Worm (Caenorhabditis elegans): ENCODE data around the gene gpa-1.

gpa-1 gene

ce11 chrV:11156589-11156988, 20.9 kb downstream of the gpa-1 start:
- TF ChIP-seq C16A3.4 (tag; optimal IDR thresholded peaks at IDR 0.05) (no peak), nhr-90 (tag; optimal IDR thresholded peaks at IDR 0.05; ENCODE audit: poor library complexity) (no peak), xbp-1 (tag; optimal IDR thresholded peaks at IDR 0.05) (no peak), hpl-2 (GFP tag; optimal IDR thresholded peaks at IDR 0.05) (no peak), ama-1 (optimal IDR thresholded peaks at IDR 0.05) (no peak), ceh-8 (GFP tag; optimal IDR thresholded peaks at IDR 0.05) (peak; percentile 93)

- TF ChIP-seq efl-3 (GFP tag; optimal IDR thresholded peaks at IDR 0.05), result no peak
- TF ChIP-seq aha-1 (tag; optimal IDR thresholded peaks at IDR 0.05), result no peak
- TF ChIP-seq sup-37 (GFP tag; optimal IDR thresholded peaks at IDR 0.05), result no peak
- TF ChIP-seq unc-30 (tag; optimal IDR thresholded peaks at IDR 0.05), result no peak
- TF ChIP-seq dpl-1 (GFP tag; optimal IDR thresholded peaks at IDR 0.05), result no peak
- no peak for TF ChIP-seq alr-1 (tag; optimal IDR thresholded peaks at IDR 0.05; ENCODE audit: borderline replicate concordance)
- TF ChIP-seq mef-2 (tag; optimal IDR thresholded peaks at IDR 0.05), result no peak
Observed at ce11 chrV:11155553-11155952, 21.9 kb downstream of the gpa-1 start, which contains the start of gene srg-38. TSS of gene srg-38 (minus strand) at chrV:11155653.

ce11 chrV:11152333-11152732, 25.1 kb downstream of the gpa-1 start, which contains the start of gene srg-39:
TSS of gene srg-39 (minus strand) at chrV:11152433.
- TF ChIP-seq isw-1 (GFP tag; IDR thresholded peaks at IDR 0.05), result no peak
- no peak for TF ChIP-seq xbp-1 (tag; optimal IDR thresholded peaks at IDR 0.05)
- TF ChIP-seq F16B12.6 (tag; optimal IDR thresholded peaks at IDR 0.05), result no peak
- no peak for TF ChIP-seq fkh-10 (GFP tag; optimal IDR thresholded peaks at IDR 0.05)
- no peak for TF ChIP-seq nhr-47 (tag; optimal IDR thresholded peaks at IDR 0.05)
- no peak for TF ChIP-seq efl-1 (optimal IDR thresholded peaks at IDR 0.05)
- no peak for TF ChIP-seq efl-1 (GFP tag; optimal IDR thresholded peaks at IDR 0.05 in 1 of 2)
- no peak for TF ChIP-seq ztf-4 (tag; optimal IDR thresholded peaks at IDR 0.05)
- no peak for TF ChIP-seq nhr-19 (GFP tag; conservative IDR thresholded peaks at IDR 0.05)
- TF ChIP-seq lir-3 (tag; optimal IDR thresholded peaks at IDR 0.05; ENCODE audit: poor library complexity), result no peak
- no peak for TF ChIP-seq snu-23 (GFP tag; optimal IDR thresholded peaks at IDR 0.05)
- TF ChIP-seq C16A3.4 (tag; optimal IDR thresholded peaks at IDR 0.05), result no peak
- TF ChIP-seq dpl-1 (GFP tag; optimal IDR thresholded peaks at IDR 0.05), result no peak

- TF ChIP-seq C04F5.9 (tag; optimal IDR thresholded peaks at IDR 0.05) (no peak), nhr-71 (tag; optimal IDR thresholded peaks at IDR 0.05) (no peak), Y116A8C.19 (tag; optimal IDR thresholded peaks at IDR 0.05; ENCODE audit: borderline replicate concordance) (no peak), nhr-19 (GFP tag; conservative IDR thresholded peaks at IDR 0.05) (no peak), C16A3.4 (tag; optimal IDR thresholded peaks at IDR 0.05) (no peak), aha-1 (tag; optimal IDR thresholded peaks at IDR 0.05) (no peak), ztf-11 (tag; optimal IDR thresholded peaks at IDR 0.05) (no peak), nhr-77 (tag; optimal IDR thresholded peaks at IDR 0.05) (no peak)
Observed at ce11 chrV:11149405-11149804, 28.1 kb downstream of the gpa-1 start, which contains the start of gene T19C4.1. TSS of gene T19C4.1 (plus strand) at chrV:11149705.

ce11 chrV:11148971-11149370, 28.5 kb downstream of the gpa-1 start:
- no peak for TF ChIP-seq ceh-63 (GFP tag; optimal IDR thresholded peaks at IDR 0.05)
- no peak for TF ChIP-seq hpl-2 (GFP tag; optimal IDR thresholded peaks at IDR 0.05)
- no peak for TF ChIP-seq nhr-19 (GFP tag; conservative IDR thresholded peaks at IDR 0.05)
- TF ChIP-seq ceh-82 (tag; optimal IDR thresholded peaks at IDR 0.05), result no peak
- no peak for TF ChIP-seq fos-1 (tag; optimal IDR thresholded peaks at IDR 0.05)
- TF ChIP-seq ztf-4 (tag; optimal IDR thresholded peaks at IDR 0.05), result no peak
- no peak for TF ChIP-seq F16B12.6 (tag; optimal IDR thresholded peaks at IDR 0.05)
- TF ChIP-seq mdl-1 (tag; optimal IDR thresholded peaks at IDR 0.05), result no peak
- no peak for TF ChIP-seq elt-2 (tag; optimal IDR thresholded peaks at IDR 0.05)
- TF ChIP-seq nhr-77 (tag; optimal IDR thresholded peaks at IDR 0.05), result no peak
- peak; percentile 80 for TF ChIP-seq blmp-1 (tag; optimal IDR thresholded peaks at IDR 0.05)
- TF ChIP-seq ceh-88 (GFP tag; IDR thresholded peaks at IDR 0.05), result no peak
- no peak for TF ChIP-seq skn-1 (tag; optimal IDR thresholded peaks at IDR 0.05)
- TF ChIP-seq elt-3 (tag; optimal IDR thresholded peaks at IDR 0.05), result peak in 1 of 6 experiments; percentile 48
- peak; percentile 79 for TF ChIP-seq nhr-85 (tag)
- TF ChIP-seq mep-1 (tag; optimal IDR thresholded peaks at IDR 0.05), result peak; percentile 8
- TF ChIP-seq unc-98 (GFP tag; IDR thresholded peaks at IDR 0.05), result no peak

Measured in whole organism, L1 larva.